Fruit fly (Drosophila melanogaster) whole organism, embryonic: ENCODE results near the gene TwdlE.
A peak's percentile ranks its signal among the peaks of the same experiment; 100 is the strongest.

Experiments used
- BtbVII ChIP-seq: fragments of 200-800 bp; sonication (Bioruptor generic); optimal IDR thresholded peaks from 3 replicates; lab custom pipeline; 2017; ENCODE audit warnings: missing biosample characterization, mild to moderate bottlenecking, missing genetic modification characterization
- CG10321 ChIP-seq: fragments of 200-800 bp; sonication (Bioruptor generic); IDR thresholded peaks from 2 replicates; pipeline ENCODE4 v1.3.6; 2022; ENCODE audit warnings: missing biosample characterization, missing genetic modification characterization
- CG10366 ChIP-seq: fragments of 200-800 bp; sonication (Bioruptor generic); IDR thresholded peaks from 2 replicates; pipeline ENCODE4 v1.3.6; 2022; ENCODE audit warnings: missing biosample characterization, missing genetic modification characterization
- CG12659 ChIP-seq: fragments of 200-800 bp; sonication (Bioruptor generic); optimal IDR thresholded peaks from 3 replicates; lab custom pipeline; 2017; ENCODE audit warnings: mild to moderate bottlenecking, missing biosample characterization, missing genetic modification reagents, missing genetic modification characterization
- CG12769 ChIP-seq: fragments of 200-800 bp; sonication (Bioruptor generic); optimal IDR thresholded peaks from 2 replicates; lab custom pipeline; 2019; ENCODE audit warnings: missing biosample characterization, mild to moderate bottlenecking, missing genetic modification characterization, moderate library complexity
- CG16815 ChIP-seq: fragments of 200-800 bp; sonication (Bioruptor generic); optimal IDR thresholded peaks from 3 replicates; lab custom pipeline; 2017; ENCODE audit warnings: missing biosample characterization, mild to moderate bottlenecking, missing genetic modification characterization
- CG2202 ChIP-seq: fragments of 200-800 bp; sonication (Bioruptor generic); optimal IDR thresholded peaks from 2 replicates; lab custom pipeline; 2018; ENCODE audit warnings: missing biosample characterization, mild to moderate bottlenecking, missing genetic modification characterization
- CG2889 ChIP-seq: fragments of 200-800 bp; sonication (Bioruptor generic); IDR thresholded peaks from 3 replicates; pipeline ENCODE4 v1.3.6; 2022; ENCODE audit warnings: missing biosample characterization, missing genetic modification characterization
- CG30403 ChIP-seq: fragments of 200-800 bp; sonication (Bioruptor generic); optimal IDR thresholded peaks from 3 replicates; lab custom pipeline; 2016; ENCODE audit warnings: missing biosample characterization, missing genetic modification characterization
- CG31441 ChIP-seq: fragments of 200-800 bp; sonication (Bioruptor generic); IDR thresholded peaks from 2 replicates; pipeline ENCODE4 v1.3.6; 2022; ENCODE audit warnings: missing biosample characterization, missing genetic modification characterization
- CG33557 ChIP-seq: fragments of 200-800 bp; sonication (Bioruptor generic); optimal IDR thresholded peaks from 2 replicates; lab custom pipeline; 2019; ENCODE audit warnings: missing biosample characterization, mild to moderate bottlenecking, missing genetic modification characterization, moderate library complexity
- CG42726 ChIP-seq: fragments of 200-800 bp; sonication (Bioruptor generic); IDR thresholded peaks from 2 replicates; pipeline ENCODE4 v1.3.6; 2022; ENCODE audit warnings: missing biosample characterization, missing genetic modification characterization; ENCODE audit not compliant: partially characterized antibody
- CG8281 ChIP-seq: fragments of 200-800 bp; sonication (Bioruptor generic); optimal IDR thresholded peaks from 2 replicates; lab custom pipeline; 2018; ENCODE audit warnings: missing biosample characterization, mild to moderate bottlenecking, missing genetic modification characterization, moderate library complexity
- CG8388 ChIP-seq: fragments of 200-800 bp; sonication (Bioruptor generic); optimal IDR thresholded peaks from 2 replicates; lab custom pipeline; 2019; ENCODE audit warnings: missing biosample characterization, mild to moderate bottlenecking, missing genetic modification characterization, moderate library complexity
- CG8944 ChIP-seq: fragments of 200-800 bp; sonication (Bioruptor generic); optimal IDR thresholded peaks from 3 replicates; lab custom pipeline; 2016; ENCODE audit warnings: missing biosample characterization, missing genetic modification characterization
- CG9817 ChIP-seq: fragments of 200-800 bp; sonication (Bioruptor generic); optimal IDR thresholded peaks from 2 replicates; lab custom pipeline; 2018; ENCODE audit warnings: missing biosample characterization, mild to moderate bottlenecking, missing genetic modification characterization, moderate library complexity
- Dbx ChIP-seq: fragments of 200-800 bp; sonication (Bioruptor generic); IDR thresholded peaks from 3 replicates; pipeline ENCODE4 v1.3.6; 2022; ENCODE audit warnings: missing biosample characterization, missing genetic modification characterization
- ERR ChIP-seq: fragments of 200-800 bp; sonication (Bioruptor generic); optimal IDR thresholded peaks from 2 replicates; lab custom pipeline; 2016; ENCODE audit warnings: missing biosample characterization, missing genetic modification characterization
- H2.0 ChIP-seq: fragments of 200-800 bp; sonication (Bioruptor generic); IDR thresholded peaks from 2 replicates; pipeline ENCODE4 v1.3.6; 2022; ENCODE audit warnings: missing biosample characterization, missing genetic modification characterization
- HHEX ChIP-seq: fragments of 200-800 bp; sonication (Bioruptor generic); optimal IDR thresholded peaks from 3 replicates; lab custom pipeline; 2017; ENCODE audit warnings: missing biosample characterization, mild to moderate bottlenecking, missing genetic modification characterization, missing genetic modification reagents
- Mrtf ChIP-seq: fragments of 200-800 bp; sonication (Bioruptor generic); IDR thresholded peaks from 3 replicates; pipeline ENCODE4 v1.3.6; 2022; ENCODE audit warnings: missing biosample characterization, missing genetic modification characterization
- Trl ChIP-seq, 3 experiments: fragments of >200 bp in 2 of 3; fragments of 200-800 bp in 1 of 3; sonication (Bioruptor generic) in 1 of 3; optimal IDR thresholded peaks; 2 replicates in 1 of 3; 3 replicates in 2 of 3; lab custom pipeline; 2016 to 2017; ENCODE audit warnings: missing biosample characterization in 1 of 3, missing genetic modification characterization in 1 of 3
- Xrp1 ChIP-seq: fragments of 200-800 bp; sonication (Bioruptor generic); IDR thresholded peaks from 2 replicates; pipeline ENCODE4 v1.3.6; 2022; ENCODE audit warnings: missing biosample characterization, missing genetic modification characterization
- ac ChIP-seq: fragments of 200-800 bp; sonication (Bioruptor generic); optimal IDR thresholded peaks from 3 replicates; lab custom pipeline; 2017; ENCODE audit warnings: missing biosample characterization, mild to moderate bottlenecking, missing genetic modification characterization
- al ChIP-seq: fragments of 200-800 bp; sonication (Bioruptor generic); IDR thresholded peaks from 2 replicates; pipeline ENCODE4 v1.3.6; 2022; ENCODE audit warnings: missing biosample characterization, missing genetic modification characterization
- aop ChIP-seq: fragments of 200-800 bp; sonication (Bioruptor generic); IDR thresholded peaks from 2 replicates; pipeline ENCODE4 v1.3.6; 2022; ENCODE audit warnings: missing biosample characterization, missing genetic modification characterization
- az2 ChIP-seq: fragments of 200-800 bp; sonication (Bioruptor generic); optimal IDR thresholded peaks from 3 replicates; lab custom pipeline; 2016; ENCODE audit warnings: missing biosample characterization, missing genetic modification characterization
- esg ChIP-seq: fragments of 200-800 bp; sonication (Bioruptor generic); conservative IDR thresholded peaks from 2 replicates; pipeline ENCODE4 v1.3.6; 2022; ENCODE audit warnings: missing biosample characterization, missing genetic modification characterization
- fd64A ChIP-seq: fragments of 200-800 bp; sonication (Bioruptor generic); optimal IDR thresholded peaks from 3 replicates; lab custom pipeline; 2018; ENCODE audit warnings: missing biosample characterization, mild to moderate bottlenecking, missing genetic modification characterization
- gce ChIP-seq: fragments of 200-800 bp; sonication (Bioruptor generic); IDR thresholded peaks from 3 replicates; pipeline ENCODE4 v1.3.6; 2022; ENCODE audit warnings: missing biosample characterization, missing genetic modification characterization
- gcm2 ChIP-seq: fragments of 200-800 bp; sonication (Bioruptor generic); optimal IDR thresholded peaks from 2 replicates; lab custom pipeline; 2016; ENCODE audit warnings: missing biosample characterization, missing genetic modification characterization
- gem ChIP-seq: fragments of 200-800 bp; sonication (Bioruptor generic); optimal IDR thresholded peaks from 2 replicates; lab custom pipeline; 2019; ENCODE audit warnings: missing biosample characterization, mild to moderate bottlenecking, missing genetic modification characterization, moderate library complexity
- hth ChIP-seq: fragments of >200 bp; optimal IDR thresholded peaks from 2 replicates; lab custom pipeline; 2017; ENCODE audit warnings: inconsistent platforms
- jing ChIP-seq: fragments of 200-800 bp; sonication (Bioruptor generic); optimal IDR thresholded peaks from 2 replicates; lab custom pipeline; 2018; ENCODE audit warnings: missing biosample characterization, mild to moderate bottlenecking, missing genetic modification characterization
- knrl ChIP-seq: fragments of 200-800 bp; sonication (Bioruptor generic); IDR thresholded peaks from 3 replicates; pipeline ENCODE4 v1.3.6; 2022; ENCODE audit warnings: missing biosample characterization, missing genetic modification characterization; ENCODE audit not compliant: partially characterized antibody
- lab ChIP-seq: fragments of 200-800 bp; sonication (Bioruptor generic); optimal IDR thresholded peaks from 3 replicates; lab custom pipeline; 2017; ENCODE audit warnings: missing biosample characterization, missing genetic modification characterization, mild to moderate bottlenecking, moderate library complexity, missing genetic modification reagents
- mam ChIP-seq: fragments of 200-800 bp; sonication (Bioruptor generic); optimal IDR thresholded peaks from 3 replicates; lab custom pipeline; 2016; ENCODE audit warnings: missing biosample characterization, missing genetic modification characterization
- mld ChIP-seq: fragments of 200-800 bp; sonication (Bioruptor generic); IDR thresholded peaks from 3 replicates; pipeline ENCODE4 v1.3.6; 2022; ENCODE audit warnings: missing biosample characterization, missing genetic modification characterization; ENCODE audit not compliant: partially characterized antibody
- pan ChIP-seq, 4 experiments: fragments of >200 bp in 3 of 4; fragments of 200-800 bp in 1 of 4; sonication (Bioruptor generic) in 1 of 4; optimal IDR thresholded peaks in 3 of 4; IDR thresholded peaks in 1 of 4; 2 replicates each; pipeline versions ENCODE4 v1.3.6 to Lab custom; 2017 to 2022; ENCODE audit warnings: missing biosample characterization in 2 of 4, missing genetic modification characterization in 2 of 4, mixed read lengths in 1 of 4
- peb ChIP-seq: fragments of 200-800 bp; sonication (Bioruptor generic); IDR thresholded peaks from 2 replicates; pipeline ENCODE4 v1.3.6; 2022; ENCODE audit warnings: missing biosample characterization, missing genetic modification characterization
- phol ChIP-seq: fragments of 200-800 bp; sonication (Bioruptor generic); optimal IDR thresholded peaks from 3 replicates; lab custom pipeline; 2018; ENCODE audit warnings: missing biosample characterization, mild to moderate bottlenecking, missing genetic modification characterization, moderate library complexity
- repo ChIP-seq: fragments of 200-800 bp; sonication (Bioruptor generic); optimal IDR thresholded peaks from 2 replicates; lab custom pipeline; 2016; ENCODE audit warnings: missing biosample characterization, missing genetic modification characterization
- ro ChIP-seq: fragments of 200-800 bp; sonication (Bioruptor generic); IDR thresholded peaks from 2 replicates; pipeline ENCODE4 v1.3.6; 2022; ENCODE audit warnings: missing biosample characterization, missing genetic modification characterization
- sr ChIP-seq: fragments of 200-800 bp; sonication (Bioruptor generic); IDR thresholded peaks from 3 replicates; pipeline ENCODE4 v1.3.6; 2022; ENCODE audit warnings: missing biosample characterization, missing genetic modification characterization
- sug ChIP-seq: fragments of 200-800 bp; optimal IDR thresholded peaks from 2 replicates; lab custom pipeline; 2019; ENCODE audit warnings: missing biosample characterization, mild to moderate bottlenecking, missing genetic modification characterization, moderate library complexity
- tup ChIP-seq: fragments of 200-800 bp; sonication (Bioruptor generic); optimal IDR thresholded peaks from 2 replicates; lab custom pipeline; 2016; ENCODE audit warnings: missing biosample characterization, mild to moderate bottlenecking, missing genetic modification characterization, moderate library complexity
- zfh2 ChIP-seq: fragments of 200-800 bp; sonication (Bioruptor generic); optimal IDR thresholded peaks from 2 replicates; lab custom pipeline; 2016; ENCODE audit warnings: missing biosample characterization, missing genetic modification characterization

Gene TwdlE

dm6 chr2L:7828231-7828630 is 32.4 kb downstream of the TwdlE start (continued):
- TF ChIP-seq HHEX (GFP tag; lab: Kevin White, UChicago) = no peak
- TF ChIP-seq repo = no peak
- TF ChIP-seq CG33557 (GFP tag; lab: Kevin White, UChicago) = peak; percentile 46
- no peak for TF ChIP-seq CG10366
- TF ChIP-seq BtbVII (GFP tag; lab: Kevin White, UChicago) = no peak
- no peak for TF ChIP-seq CG2889 (GFP tag; lab: Robert Waterston, UW)
- TF ChIP-seq CG8281 (tag; lab: Kevin White, UChicago) = peak; percentile 50
- peak; percentile 41; the same call in 2 of the 3 replicates for TF ChIP-seq knrl (GFP tag; lab: Robert Waterston, UW)
- TF ChIP-seq gce = no peak
- no peak for TF ChIP-seq tup (GFP tag; lab: Kevin White, UChicago)
- peak; percentile 74; the same call in 2 of the 3 replicates for TF ChIP-seq mld (GFP tag; lab: Robert Waterston, UW)
- TF ChIP-seq zfh2 = no peak
- peak; percentile 32 for TF ChIP-seq CG12769 (tag; lab: Kevin White, UChicago)
- TF ChIP-seq jing (GFP tag; lab: Kevin White, UChicago) = no peak
- TF ChIP-seq lab = peak; percentile 58
- no peak for TF ChIP-seq mam (GFP tag; lab: Kevin White, UChicago)
- no peak for TF ChIP-seq gem
- no peak for TF ChIP-seq hth (lab: Kevin White, UChicago)
- no peak for TF ChIP-seq ro
- no peak for TF ChIP-seq sr (GFP tag; lab: Robert Waterston, UW)
- 0 out of 2 replicates have a peak, but pooled peaks have one; percentile 15 for TF ChIP-seq Xrp1 (GFP tag; lab: Robert Waterston, UW)
- no peak for TF ChIP-seq fd64A (GFP tag; lab: Kevin White, UChicago)
- no peak for TF ChIP-seq CG2202

dm6 chr2L:7827045-7828004 is 33.3 kb downstream of the TwdlE start, which contains the start of the genes Rack1 and mts:
Gene Rack1 (minus strand): TSS chr2L:7827315.
Gene mts (plus strand): TSS chr2L:7827650.
- TF ChIP-seq pan (optimal IDR thresholded peaks at IDR 0.05; lab: Kevin White, UChicago) = no peak
- TF ChIP-seq pan (GFP tag; optimal IDR thresholded peaks at IDR 0.05 in 1 of 2, IDR thresholded peaks at IDR 0.05 in 1 of 2) = peak in 1 of 2 experiments; percentile 75
- peak; percentile 83 for TF ChIP-seq H2.0 (GFP tag; lab: Robert Waterston, UW)
- TF ChIP-seq phol = peak; percentile 77
- TF ChIP-seq Dbx = peak; percentile 93
- TF ChIP-seq CG10321 (GFP tag; lab: Robert Waterston, UW) = peak; percentile 67
- peak; percentile 60 for TF ChIP-seq CG16815 (GFP tag; lab: Kevin White, UChicago)
- peak; percentile 60 for TF ChIP-seq CG30403 (GFP tag; lab: Kevin White, UChicago)
- TF ChIP-seq ac = peak; percentile 75
- TF ChIP-seq CG12659 (GFP tag; lab: Kevin White, UChicago) = peak; percentile 88
- peak; percentile 96 for TF ChIP-seq lab
- TF ChIP-seq aop = 0 out of 2 replicates have a peak, but pooled peaks have one; percentile 11
- peak; percentile 16; the same call in 1 of the 3 replicates for TF ChIP-seq Mrtf (GFP tag; lab: Robert Waterston, UW)
- peak; percentile 58 for TF ChIP-seq CG8388 (GFP tag; lab: Kevin White, UChicago)
- peak; percentile 71 for TF ChIP-seq ERR (GFP tag; lab: Kevin White, UChicago)
- peak; percentile 65 for TF ChIP-seq az2
- no peak for TF ChIP-seq Trl (optimal IDR thresholded peaks at IDR 0.05; lab: Kevin White, UChicago)
- peak; percentile 80 for TF ChIP-seq Trl (GFP tag; optimal IDR thresholded peaks at IDR 0.05; lab: Kevin White, UChicago)
- no peak for TF ChIP-seq ro
- peak; percentile 81 for TF ChIP-seq CG9817
- TF ChIP-seq CG8944 (GFP tag; lab: Kevin White, UChicago) = peak; percentile 68
- TF ChIP-seq peb (GFP tag; lab: Robert Waterston, UW) = peak; percentile 41; the same call in 1 of the 2 replicates
- peak; percentile 55; the same call in 1 of the 2 replicates for TF ChIP-seq al (GFP tag; lab: Robert Waterston, UW)
- TF ChIP-seq CG42726 (GFP tag; lab: Robert Waterston, UW) = peak; percentile 75
- no peak for TF ChIP-seq esg (GFP tag; lab: Robert Waterston, UW)
- TF ChIP-seq sug (tag; lab: Kevin White, UChicago) = peak; percentile 74
- TF ChIP-seq gcm2 = peak; percentile 55
- peak; percentile 72 for TF ChIP-seq CG31441 (GFP tag; lab: Robert Waterston, UW)
